Fruit fly (Drosophila melanogaster) whole organism, embryonic: ENCODE data around the gene dysf.

Experiments
- Bgb ChIP-seq: fragments of 200-800 bp; sonication (Bioruptor generic); IDR thresholded peaks from 2 replicates; pipeline ENCODE4 v1.3.6; 2022; ENCODE audit warnings: missing biosample characterization, missing genetic modification characterization; ENCODE audit not compliant: partially characterized antibody
- C15 ChIP-seq: fragments of 200-800 bp; sonication (Bioruptor generic); IDR thresholded peaks from 3 replicates; pipeline ENCODE4 v1.3.6; 2022; ENCODE audit warnings: missing biosample characterization, missing genetic modification characterization
- CG11560 ChIP-seq: fragments of 200-800 bp; sonication (Bioruptor generic); IDR thresholded peaks from 3 replicates; pipeline ENCODE4 v1.3.6; 2022; ENCODE audit warnings: missing biosample characterization, missing genetic modification characterization
- CG12299 ChIP-seq: fragments of 200-800 bp; sonication (Bioruptor generic); optimal IDR thresholded peaks from 2 replicates; lab custom pipeline; 2018; ENCODE audit warnings: missing biosample characterization, mild to moderate bottlenecking, missing genetic modification characterization
- CG12744 ChIP-seq: fragments of 200-800 bp; sonication (Bioruptor generic); optimal IDR thresholded peaks from 2 replicates; lab custom pipeline; 2016; ENCODE audit warnings: missing biosample characterization, missing genetic modification characterization
- CG12769 ChIP-seq: fragments of 200-800 bp; sonication (Bioruptor generic); optimal IDR thresholded peaks from 2 replicates; lab custom pipeline; 2019; ENCODE audit warnings: missing biosample characterization, mild to moderate bottlenecking, missing genetic modification characterization, moderate library complexity
- CG1529 ChIP-seq: fragments of 200-800 bp; sonication (Bioruptor generic); optimal IDR thresholded peaks from 3 replicates; lab custom pipeline; 2018; ENCODE audit warnings: missing biosample characterization, missing genetic modification characterization
- CG1647 ChIP-seq: fragments of 200-800 bp; sonication (Bioruptor generic); optimal IDR thresholded peaks from 3 replicates; lab custom pipeline; 2016; ENCODE audit warnings: missing biosample characterization, missing genetic modification characterization
- CG17568 ChIP-seq: fragments of 200-800 bp; sonication (Bioruptor generic); optimal IDR thresholded peaks from 2 replicates; lab custom pipeline; 2018; ENCODE audit warnings: missing biosample characterization, mild to moderate bottlenecking, missing genetic modification characterization, moderate library complexity
- CG30020 ChIP-seq: fragments of 200-800 bp; optimal IDR thresholded peaks from 2 replicates; lab custom pipeline; 2019; ENCODE audit warnings: missing biosample characterization, mild to moderate bottlenecking, missing genetic modification characterization, moderate library complexity
- CG3726 ChIP-seq: fragments of 200-800 bp; sonication (Bioruptor generic); IDR thresholded peaks from 3 replicates; pipeline ENCODE4, ENCODE4 v1.3.6; 2022; ENCODE audit warnings: missing biosample characterization, missing genetic modification characterization
- CG4360 ChIP-seq: fragments of 200-800 bp; sonication (Bioruptor generic); IDR thresholded peaks from 2 replicates; pipeline ENCODE4 v1.3.6; 2022; ENCODE audit warnings: missing biosample characterization, missing genetic modification characterization
- CG43689 ChIP-seq: fragments of 200-800 bp; sonication (Bioruptor generic); IDR thresholded peaks from 2 replicates; pipeline ENCODE4 v1.3.6; 2022; ENCODE audit warnings: missing biosample characterization, missing genetic modification characterization
- CG4730 ChIP-seq: fragments of 200-800 bp; sonication (Bioruptor generic); IDR thresholded peaks from 2 replicates; pipeline ENCODE4 v1.3.6; 2022; ENCODE audit warnings: missing biosample characterization, missing genetic modification characterization
- CG6175 ChIP-seq: fragments of 200-800 bp; sonication (Bioruptor generic); IDR thresholded peaks from 3 replicates; pipeline ENCODE4 v1.3.6; 2022; ENCODE audit warnings: missing biosample characterization, missing genetic modification characterization
- CG6683 ChIP-seq: fragments of 200-800 bp; sonication (Bioruptor generic); optimal IDR thresholded peaks from 2 replicates; lab custom pipeline; 2017; ENCODE audit warnings: missing biosample characterization, mild to moderate bottlenecking, missing genetic modification characterization, missing genetic modification reagents
- CG7372 ChIP-seq: fragments of 200-800 bp; sonication (Bioruptor generic); IDR thresholded peaks from 2 replicates; pipeline ENCODE4 v1.3.6; 2022; ENCODE audit warnings: missing biosample characterization, missing genetic modification characterization
- CG7556 ChIP-seq: fragments of 200-800 bp; sonication (Bioruptor generic); optimal IDR thresholded peaks from 2 replicates; lab custom pipeline; 2017; ENCODE audit warnings: missing biosample characterization, mild to moderate bottlenecking, missing genetic modification characterization
- CG8290 ChIP-seq, 3 experiments: fragments of 200-800 bp; sonication (Bioruptor generic); optimal IDR thresholded peaks; 2 replicates each; lab custom pipeline; 2016 to 2019; ENCODE audit warnings: missing biosample characterization in 3 of 3, missing genetic modification characterization in 3 of 3, mild to moderate bottlenecking in 2 of 3, moderate library complexity in 1 of 3
- CG8359 ChIP-seq: fragments of 200-800 bp; sonication (Bioruptor generic); optimal IDR thresholded peaks from 2 replicates; lab custom pipeline; 2017; ENCODE audit warnings: missing biosample characterization, mild to moderate bottlenecking, missing genetic modification characterization, borderline replicate concordance
- CkIIα-i1 ChIP-seq: fragments of 200-800 bp; sonication (Bioruptor generic); IDR thresholded peaks from 2 replicates; pipeline ENCODE4 v1.3.6; 2022; ENCODE audit warnings: missing biosample characterization, missing genetic modification characterization
- CoRest ChIP-seq: fragments of 200-800 bp; sonication (Bioruptor generic); optimal IDR thresholded peaks from 3 replicates; lab custom pipeline; 2018; ENCODE audit warnings: missing biosample characterization, mild to moderate bottlenecking, missing genetic modification characterization, moderate library complexity
- Dip2 ChIP-seq: fragments of 200-800 bp; sonication (Bioruptor generic); IDR thresholded peaks from 2 replicates; pipeline ENCODE4 v1.3.6; 2022; ENCODE audit warnings: missing biosample characterization, missing genetic modification characterization
- Drgx ChIP-seq: fragments of 200-800 bp; sonication (Bioruptor generic); IDR thresholded peaks from 2 replicates; pipeline ENCODE4 v1.3.6; 2022; ENCODE audit warnings: missing biosample characterization, missing genetic modification characterization
- HHEX ChIP-seq: fragments of 200-800 bp; sonication (Bioruptor generic); optimal IDR thresholded peaks from 3 replicates; lab custom pipeline; 2017; ENCODE audit warnings: missing biosample characterization, mild to moderate bottlenecking, missing genetic modification characterization, missing genetic modification reagents
- HmgD ChIP-seq: fragments of 200-800 bp; sonication (Bioruptor generic); optimal IDR thresholded peaks from 3 replicates; lab custom pipeline; 2016; ENCODE audit warnings: missing biosample characterization, missing genetic modification characterization
- Hr3 ChIP-seq: fragments of 200-800 bp; sonication (Bioruptor generic); optimal IDR thresholded peaks from 3 replicates; lab custom pipeline; 2016; ENCODE audit warnings: missing biosample characterization, missing genetic modification characterization
- Hr51 ChIP-seq, 2 experiments: fragments of 200-800 bp; sonication (Bioruptor generic); optimal IDR thresholded peaks; 2 replicates in 1 of 2; 3 replicates in 1 of 2; lab custom pipeline; 2016 to 2018; ENCODE audit warnings: missing biosample characterization in 2 of 2, missing genetic modification characterization in 2 of 2, mild to moderate bottlenecking in 1 of 2, moderate library complexity in 1 of 2
- Kr ChIP-seq: fragments of 200-800 bp; sonication (Bioruptor generic); optimal IDR thresholded peaks from 2 replicates; lab custom pipeline; 2017; ENCODE audit warnings: missing biosample characterization, mild to moderate bottlenecking, missing genetic modification characterization
- Nf-YA ChIP-seq: fragments of 200-800 bp; sonication (Bioruptor generic); IDR thresholded peaks from 2 replicates; pipeline ENCODE4 v1.3.6; 2022; ENCODE audit warnings: missing biosample characterization, missing genetic modification characterization
- Oaz ChIP-seq: fragments of 200-800 bp; sonication (Bioruptor generic); IDR thresholded peaks from 2 replicates; pipeline ENCODE4 v1.3.6; 2022; ENCODE audit warnings: missing biosample characterization, missing genetic modification characterization
- Poxn ChIP-seq: fragments of 200-800 bp; sonication (Bioruptor generic); IDR thresholded peaks from 2 replicates; pipeline ENCODE4 v1.3.6; 2022; ENCODE audit warnings: missing biosample characterization, missing genetic modification characterization
- Side ChIP-seq: fragments of 200-800 bp; sonication (Bioruptor generic); optimal IDR thresholded peaks from 2 replicates; lab custom pipeline; 2016; ENCODE audit warnings: missing biosample characterization, missing genetic modification characterization
- ab ChIP-seq: fragments of 200-800 bp; sonication (Bioruptor generic); optimal IDR thresholded peaks from 2 replicates; lab custom pipeline; 2016; ENCODE audit warnings: missing biosample characterization, missing genetic modification characterization
- bbx ChIP-seq: fragments of 200-800 bp; sonication (Bioruptor generic); IDR thresholded peaks from 2 replicates; pipeline ENCODE4 v1.3.6; 2022; ENCODE audit warnings: missing biosample characterization, missing genetic modification characterization; ENCODE audit not compliant: partially characterized antibody
- bcd ChIP-seq: fragments of 200-800 bp; sonication (Bioruptor generic); optimal IDR thresholded peaks from 2 replicates; lab custom pipeline; 2017; ENCODE audit warnings: missing biosample characterization, mild to moderate bottlenecking, missing genetic modification characterization
- br ChIP-seq: fragments of >200 bp; optimal IDR thresholded peaks from 2 replicates; lab custom pipeline; 2017
- cas ChIP-seq: fragments of 200-800 bp; sonication (Bioruptor generic); IDR thresholded peaks from 2 replicates; pipeline ENCODE4 v1.3.6; 2022; ENCODE audit warnings: missing biosample characterization, missing genetic modification characterization
- cwo ChIP-seq: fragments of 200-800 bp; sonication (Bioruptor generic); optimal IDR thresholded peaks from 3 replicates; lab custom pipeline; 2017; ENCODE audit warnings: missing biosample characterization, missing genetic modification characterization, mild to moderate bottlenecking, moderate library complexity, missing genetic modification reagents
- da ChIP-seq: fragments of 200-800 bp; sonication (Bioruptor generic); optimal IDR thresholded peaks from 2 replicates; lab custom pipeline; 2016; ENCODE audit warnings: missing biosample characterization, missing genetic modification characterization
- esg ChIP-seq: fragments of 200-800 bp; sonication (Bioruptor generic); conservative IDR thresholded peaks from 2 replicates; pipeline ENCODE4 v1.3.6; 2022; ENCODE audit warnings: missing biosample characterization, missing genetic modification characterization
- eve ChIP-seq, 2 experiments: fragments of >200 bp; optimal IDR thresholded peaks; 2 replicates each; lab custom pipeline; 2017; ENCODE audit warnings: missing biosample characterization in 2 of 2, missing genetic modification characterization in 2 of 2
- h ChIP-seq: fragments of >200 bp; optimal IDR thresholded peaks from 2 replicates; lab custom pipeline; 2017
- her ChIP-seq: fragments of 200-800 bp; sonication (Bioruptor generic); optimal IDR thresholded peaks from 2 replicates; lab custom pipeline; 2016; ENCODE audit warnings: missing biosample characterization, missing genetic modification characterization
- inv ChIP-seq: fragments of 200-800 bp; sonication (Bioruptor generic); IDR thresholded peaks from 2 replicates; pipeline ENCODE4 v1.3.6; 2022; ENCODE audit warnings: missing biosample characterization, missing genetic modification characterization; ENCODE audit not compliant: partially characterized antibody
- jumu ChIP-seq: fragments of 200-800 bp; sonication (Bioruptor generic); optimal IDR thresholded peaks from 3 replicates; lab custom pipeline; 2016; ENCODE audit warnings: missing biosample characterization, missing genetic modification characterization
- ken ChIP-seq: fragments of 200-800 bp; sonication (Bioruptor generic); IDR thresholded peaks from 3 replicates; pipeline ENCODE4 v1.3.6; 2022; ENCODE audit warnings: missing biosample characterization, missing genetic modification characterization
- klu ChIP-seq: fragments of 200-800 bp; sonication (Bioruptor generic); IDR thresholded peaks from 2 replicates; pipeline ENCODE4 v1.3.6; 2022; ENCODE audit warnings: missing biosample characterization, missing genetic modification characterization
- ranshi ChIP-seq: fragments of 200-800 bp; sonication (Bioruptor generic); IDR thresholded peaks from 2 replicates; pipeline ENCODE4 v1.3.6; 2022; ENCODE audit warnings: missing biosample characterization, missing genetic modification characterization
- zen ChIP-seq: fragments of 200-800 bp; sonication (Bioruptor generic); optimal IDR thresholded peaks from 3 replicates; lab custom pipeline; 2018; ENCODE audit warnings: missing biosample characterization, mild to moderate bottlenecking, missing genetic modification characterization, moderate library complexity

dysf gene

dm6 chr3R:26104302-26105140, 6.0 kb upstream of the dysf start (continued):
- TF ChIP-seq CoRest (tag; lab: Kevin White, UChicago) (peak; percentile 39), CG12769 (tag; lab: Kevin White, UChicago) (peak; percentile 23), HHEX (GFP tag; lab: Kevin White, UChicago) (no peak), eve (GFP tag; optimal IDR thresholded peaks at IDR 0.05; lab: Kevin White, UChicago) (no peak), CG30020 (tag; lab: Kevin White, UChicago) (no peak), CG43689 (no peak), da (GFP tag; lab: Kevin White, UChicago) (no peak), h (lab: Kevin White, UChicago) (no peak), CG7372 (no peak), CG17568 (GFP tag; lab: Kevin White, UChicago) (no peak), bcd (GFP tag; lab: Kevin White, UChicago) (peak; percentile 32), cwo (GFP tag; lab: Kevin White, UChicago) (no peak), CG4360 (GFP tag; lab: Robert Waterston, UW) (no peak), CG4730 (GFP tag; lab: Robert Waterston, UW) (no peak), her (GFP tag; lab: Kevin White, UChicago) (no peak), CG3726 (GFP tag; lab: Robert Waterston, UW) (no peak), ranshi (GFP tag; lab: Robert Waterston, UW) (no peak), bbx (GFP tag; lab: Robert Waterston, UW) (no peak), br (lab: Kevin White, UChicago) (no peak), Poxn (GFP tag; lab: Robert Waterston, UW) (no peak), ken (no peak), CG12744 (GFP tag; lab: Kevin White, UChicago) (no peak), Drgx (no peak), C15 (GFP tag; lab: Robert Waterston, UW) (no peak), CG1647 (GFP tag; lab: Kevin White, UChicago) (no peak), Hr3 (no peak), Bgb (GFP tag; lab: Robert Waterston, UW) (no peak), inv (GFP tag; lab: Robert Waterston, UW) (no peak), CG6175 (GFP tag; lab: Robert Waterston, UW) (no peak), CG11560 (no peak), CG12299 (tag; lab: Kevin White, UChicago) (peak; percentile 6), klu (GFP tag; lab: Robert Waterston, UW) (no peak), CG1529 (no peak), CG8290 (GFP tag; optimal IDR thresholded peaks at IDR 0.05; lab: Kevin White, UChicago) (no peak), CG8290 (tag; optimal IDR thresholded peaks at IDR 0.05; lab: Kevin White, UChicago) (peak in 1 of 2 experiments; percentile 34), CG7556 (peak; percentile 35), Side (no peak), CG8359 (GFP tag; lab: Kevin White, UChicago) (no peak), esg (GFP tag; lab: Robert Waterston, UW) (0 out of 2 replicates have a peak, but pooled peaks have one; percentile 7), cas (0 out of 2 replicates have a peak, but pooled peaks have one; percentile 22), Dip2 (GFP tag; lab: Robert Waterston, UW) (no peak), HmgD (no peak), CG6683 (no peak), jumu (no peak), Oaz (GFP tag; lab: Robert Waterston, UW) (no peak), Hr51 (GFP tag; optimal IDR thresholded peaks at IDR 0.05; lab: Kevin White, UChicago) (peak in 1 of 2 experiments; percentile 39), Kr (GFP tag; lab: Kevin White, UChicago) (no peak), CkIIα-i1 (GFP tag; lab: Robert Waterston, UW) (no peak), ab (GFP tag; lab: Kevin White, UChicago) (no peak), zen (tag; lab: Kevin White, UChicago) (no peak), Nf-YA (no peak)
